Fruit fly (Drosophila melanogaster): Measurements from ENCODE around the gene CG42489.

dm6 chr3R:8668024-8668856 lies 13.7 kb upstream of the CG42489 start:
- TF ChIP-seq psq (optimal IDR thresholded peaks at IDR 0.05) (no peak), usp (GFP tag; optimal IDR thresholded peaks at IDR 0.05) (no peak), EcR (GFP tag; optimal IDR thresholded peaks at IDR 0.05) (no peak), CG8478 (optimal IDR thresholded peaks at IDR 0.05) (no peak), pan (optimal IDR thresholded peaks at IDR 0.05) (no peak)
